Worm (Caenorhabditis elegans): ENCODE data around the gene Y54E2A.4.

DNA sequence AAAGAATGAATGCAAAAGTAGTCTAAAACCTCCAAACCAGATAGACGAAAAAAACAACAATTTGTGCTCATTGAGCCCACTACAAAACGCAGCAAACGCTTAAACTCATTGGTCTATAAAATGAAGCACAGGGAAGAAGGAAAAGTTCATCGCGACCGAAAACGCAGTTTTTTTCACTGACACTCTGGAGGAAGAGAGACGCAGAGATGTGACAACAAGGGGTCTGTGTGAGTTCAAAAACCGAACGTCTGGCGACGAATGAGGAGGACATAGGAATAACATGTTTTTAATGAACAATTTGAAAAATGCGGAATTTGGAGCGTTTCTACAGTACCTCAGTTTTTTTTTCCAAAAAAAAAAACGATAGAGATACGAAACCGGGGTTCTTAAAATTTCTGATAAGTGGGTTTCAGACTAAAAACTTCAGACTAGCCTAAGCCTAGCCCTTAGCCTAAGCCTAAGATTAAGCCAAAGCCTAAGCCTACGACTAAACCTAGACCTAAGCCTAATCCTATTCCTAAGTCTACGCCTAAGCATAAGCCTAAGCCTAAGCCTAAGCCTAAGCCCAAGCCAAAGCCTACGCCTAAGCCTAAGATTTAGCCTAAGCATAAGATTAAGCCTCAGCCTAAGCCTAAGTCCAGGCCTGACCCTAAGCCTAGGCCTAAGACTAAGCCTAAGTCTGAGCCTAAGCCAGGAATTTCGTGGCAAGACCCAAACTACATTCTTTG is 65.0 kb downstream of the Y54E2A.4 start:
- no peak for TF ChIP-seq cebp-1 (GFP tag; IDR thresholded peaks at IDR 0.05)
- TF ChIP-seq cebp-1 (tag; optimal IDR thresholded peaks at IDR 0.05), result no peak
- no peak for TF ChIP-seq ama-1 (optimal IDR thresholded peaks at IDR 0.05)
- no peak for TF ChIP-seq ama-1 (GFP tag; optimal IDR thresholded peaks at IDR 0.05)
- TF ChIP-seq let-607 (tag; optimal IDR thresholded peaks at IDR 0.05), result no peak
- TF ChIP-seq unc-62 (GFP tag; optimal IDR thresholded peaks at IDR 0.05), result no peak
- no peak for TF ChIP-seq ztf-26 (tag; optimal IDR thresholded peaks at IDR 0.05)
- no peak for TF ChIP-seq somi-1 (GFP tag; optimal IDR thresholded peaks at IDR 0.05)
- no peak for TF ChIP-seq mel-28 (tag; optimal IDR thresholded peaks at IDR 0.05; ENCODE audit: borderline replicate concordance)
- TF ChIP-seq hmg-1.2 (GFP tag; IDR thresholded peaks at IDR 0.05), result peak; percentile 25; the same call in 1 of the 2 replicates
- TF ChIP-seq gei-17 (GFP tag; optimal IDR thresholded peaks at IDR 0.05), result no peak
- TF ChIP-seq T07F8.4 (tag; optimal IDR thresholded peaks at IDR 0.05), result no peak
- TF ChIP-seq cebp-2 (GFP tag; IDR thresholded peaks at IDR 0.05), result no peak
- no peak for TF ChIP-seq lin-26 (GFP tag; IDR thresholded peaks at IDR 0.05)
- TF ChIP-seq hrde-1 (tag; optimal IDR thresholded peaks at IDR 0.05; ENCODE audit: borderline replicate concordance), result no peak
- TF ChIP-seq efl-1 (GFP tag; optimal IDR thresholded peaks at IDR 0.05), result no peak
